Fruit fly (Drosophila melanogaster) whole organism: ENCODE measurements around the gene TwdlW.

Experiments used
- CG8478 ChIP-seq: fragments of >200 bp; optimal IDR thresholded peaks from 2 replicates; lab custom pipeline; 2018; ENCODE audit warnings: inconsistent platforms
- psq ChIP-seq: fragments of >200 bp; optimal IDR thresholded peaks from 2 replicates; lab custom pipeline; 2017

DNA sequence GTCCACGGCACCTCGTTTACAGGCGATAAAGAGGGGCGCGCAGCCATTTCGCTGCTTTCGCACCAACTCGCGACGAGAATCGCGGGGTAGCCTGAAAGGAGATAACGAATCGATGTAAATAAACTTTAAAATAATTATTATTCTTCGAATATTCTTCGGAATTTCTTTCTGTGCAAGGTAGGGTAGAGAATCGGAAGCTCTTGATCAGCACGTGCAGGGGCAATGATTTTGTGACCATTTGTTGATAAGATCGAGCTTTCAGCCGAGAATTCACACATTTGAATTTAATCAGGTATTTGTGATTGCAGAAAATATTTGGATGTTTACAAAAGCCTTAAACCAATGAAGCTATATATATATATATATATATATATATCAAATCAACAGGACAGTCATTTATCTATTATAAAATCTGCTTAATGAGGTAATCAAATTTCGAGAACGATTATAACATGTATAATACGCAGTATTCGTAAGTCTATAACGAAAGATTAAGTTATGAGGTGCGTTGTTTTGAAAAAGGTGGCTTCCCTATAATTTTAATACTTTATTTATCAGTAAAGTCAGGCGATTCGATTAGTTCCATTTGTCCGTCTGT lies 5.5 kb upstream of the TwdlW start:
- TF ChIP-seq psq (no peak), CG8478 (lab: Kevin White, UChicago) (no peak)
